Fruit fly (Drosophila melanogaster) whole organism, pupa: ENCODE measurements around the gene CG13310.

ENCODE experiments used
- CG10348 ChIP-seq: fragments of 200-800 bp; sonication (Bioruptor generic); IDR thresholded peaks from 2 replicates; pipeline ENCODE4 v1.3.6; 2022; ENCODE audit warnings: missing biosample characterization, missing genetic modification characterization
- CG12605 ChIP-seq: fragments of 200-800 bp; sonication (Bioruptor generic); IDR thresholded peaks from 2 replicates; pipeline ENCODE4 v1.3.6; 2022; ENCODE audit warnings: missing biosample characterization, missing genetic modification characterization
- CG17806 ChIP-seq: fragments of 200-800 bp; sonication (Bioruptor generic); optimal IDR thresholded peaks from 2 replicates; lab custom pipeline; 2018; ENCODE audit warnings: missing biosample characterization, mild to moderate bottlenecking, missing genetic modification characterization, moderate library complexity
- CG32121 ChIP-seq: fragments of 200-800 bp; sonication (Bioruptor generic); IDR thresholded peaks from 2 replicates; pipeline ENCODE4 v1.3.6; 2022; ENCODE audit warnings: missing biosample characterization, missing genetic modification characterization
- CG4496 ChIP-seq: fragments of 200-800 bp; sonication (Bioruptor generic); IDR thresholded peaks from 3 replicates; pipeline ENCODE4 v1.3.6; 2022; ENCODE audit warnings: missing biosample characterization, missing genetic modification characterization
- CG8159 ChIP-seq: fragments of 200-800 bp; sonication (Bioruptor generic); optimal IDR thresholded peaks from 3 replicates; lab custom pipeline; 2018; ENCODE audit warnings: missing biosample characterization, mild to moderate bottlenecking, missing genetic modification characterization, moderate library complexity
- CG8301 ChIP-seq: fragments of 200-800 bp; sonication (Bioruptor generic); optimal IDR thresholded peaks from 2 replicates; lab custom pipeline; 2018; ENCODE audit warnings: missing biosample characterization, mild to moderate bottlenecking, missing genetic modification characterization
- CG9948 ChIP-seq: fragments of 200-800 bp; sonication (Bioruptor generic); optimal IDR thresholded peaks from 2 replicates; lab custom pipeline; 2018; ENCODE audit warnings: missing biosample characterization, mild to moderate bottlenecking, missing genetic modification characterization, moderate library complexity
- EcR ChIP-seq: fragments of 200-800 bp; sonication (Bioruptor generic); optimal IDR thresholded peaks from 3 replicates; lab custom pipeline; 2019; ENCODE audit warnings: missing biosample characterization, missing genetic modification characterization, mild to moderate bottlenecking, moderate library complexity, missing genetic modification reagents
- Ets98B ChIP-seq: fragments of 200-800 bp; sonication (Bioruptor generic); IDR thresholded peaks from 2 replicates; pipeline ENCODE4 v1.3.6; 2022; ENCODE audit warnings: missing biosample characterization, missing genetic modification characterization
- fd96Ca ChIP-seq: fragments of 200-800 bp; sonication (Bioruptor generic); IDR thresholded peaks from 3 replicates; pipeline ENCODE4 v1.3.6; 2022; ENCODE audit warnings: missing biosample characterization, missing genetic modification characterization
- gl ChIP-seq: fragments of 200-800 bp; sonication (Bioruptor generic); optimal IDR thresholded peaks from 2 replicates; lab custom pipeline; 2018; ENCODE audit warnings: missing biosample characterization, mild to moderate bottlenecking, missing genetic modification characterization

dm6 chr3L:8827868-8828159 lies 27.5 kb upstream of the CG13310 start:
- TF ChIP-seq EcR (GFP tag; lab: Kevin White, UChicago) (no peak), CG4496 (no peak), fd96Ca (no peak), CG8301 (tag; lab: Kevin White, UChicago) (no peak), CG10348 (no peak), Ets98B (GFP tag; lab: Robert Waterston, UW) (no peak), CG32121 (GFP tag; lab: Robert Waterston, UW) (no peak), CG8159 (tag; lab: Kevin White, UChicago) (no peak), CG17806 (tag; lab: Kevin White, UChicago) (no peak), CG12605 (GFP tag; lab: Robert Waterston, UW) (no peak), CG9948 (no peak), gl (tag; lab: Kevin White, UChicago) (no peak)
